Worm (Caenorhabditis elegans): ENCODE results near the gene clec-129.
A peak's percentile ranks its signal among the peaks of the same experiment; 100 is the strongest.
"Not testable (repeated sequence)": the region's sequence is repeated elsewhere in the genome, so short reads cannot be mapped to it uniquely, and the experiment has no call there.

clec-129 gene

DNA sequence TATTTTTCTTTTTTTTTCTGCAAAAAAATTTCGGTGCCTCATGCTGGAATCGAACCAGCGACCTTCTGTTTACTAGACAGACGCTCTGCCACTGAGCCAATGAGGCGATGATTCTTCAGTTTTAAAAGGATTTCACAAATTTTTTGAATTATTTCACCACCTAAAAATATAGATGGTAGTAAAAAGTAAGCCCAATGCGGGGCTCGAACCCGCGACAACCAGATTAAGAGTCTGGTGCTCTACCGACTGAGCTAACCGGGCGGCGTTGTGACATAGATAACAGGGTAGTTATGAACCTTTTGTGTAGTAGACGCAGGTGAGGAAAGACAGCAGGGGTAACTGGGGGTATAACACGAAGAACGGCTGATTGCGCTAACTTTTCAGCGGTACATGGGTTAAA is 3.7 kb upstream of the clec-129 start (continued):
- TF ChIP-seq F37B4.10 (GFP tag; IDR thresholded peaks at IDR 0.05) = 0 out of 2 replicates have a peak, but pooled peaks have one; percentile 25
- peak; percentile 61; the same call in 1 of the 2 replicates for TF ChIP-seq ceh-40 (GFP tag; IDR thresholded peaks at IDR 0.05)
- peak; percentile 30 for TF ChIP-seq tbx-9 (tag; optimal IDR thresholded peaks at IDR 0.05; ENCODE audit: borderline replicate concordance)
- TF ChIP-seq ceh-91 (GFP tag; IDR thresholded peaks at IDR 0.05) = peak; percentile 57
- not testable (repeated sequence) for TF ChIP-seq ama-1 (optimal IDR thresholded peaks at IDR 0.05); snpc-4 (GFP tag; optimal IDR thresholded peaks at IDR 0.05)
- TF ChIP-seq ama-1 (GFP tag; optimal IDR thresholded peaks at IDR 0.05) = peak; percentile 69
- TF ChIP-seq T07F8.4 (tag; optimal IDR thresholded peaks at IDR 0.05) = peak; percentile 65
- TF ChIP-seq hrde-1 (tag; optimal IDR thresholded peaks at IDR 0.05; ENCODE audit: borderline replicate concordance) = peak; percentile 68
- TF ChIP-seq bed-2 (GFP tag; IDR thresholded peaks at IDR 0.05) = peak; percentile 78
- TF ChIP-seq nfya-2 (GFP tag; IDR thresholded peaks at IDR 0.05) = 0 out of 2 replicates have a peak, but pooled peaks have one; percentile 59
- TF ChIP-seq cebp-2 (GFP tag; IDR thresholded peaks at IDR 0.05) = peak; percentile 83
- TF ChIP-seq ets-4 (GFP tag; optimal IDR thresholded peaks at IDR 0.05) = peak; percentile 22
- peak; percentile 60 for TF ChIP-seq ceh-27 (GFP tag; optimal IDR thresholded peaks at IDR 0.05)
- peak; percentile 46; the same call in 1 of the 2 replicates for TF ChIP-seq egrh-3 (GFP tag; IDR thresholded peaks at IDR 0.05)
- peak; percentile 65; the same call in 1 of the 2 replicates for TF ChIP-seq rcor-1 (GFP tag; IDR thresholded peaks at IDR 0.05)
- TF ChIP-seq repo-1 (tag; optimal IDR thresholded peaks at IDR 0.05) = peak; percentile 46
- TF ChIP-seq zim-3 (tag; optimal IDR thresholded peaks at IDR 0.05) = peak; percentile 73
- TF ChIP-seq tbp1 (GFP tag; optimal IDR thresholded peaks at IDR 0.05) = peak; percentile 98
- TF ChIP-seq rec-8 (tag; optimal IDR thresholded peaks at IDR 0.05) = peak; percentile 53 to 72
- peak; percentile 18 for TF ChIP-seq fkh-3 (tag; optimal IDR thresholded peaks at IDR 0.05)
- TF ChIP-seq attf-5 (GFP tag; optimal IDR thresholded peaks at IDR 0.05) = peak; percentile 46
- TF ChIP-seq snpc-4 (tag; optimal IDR thresholded peaks at IDR 0.05) = peak in 2 of 4 experiments; percentile 61 to 85
- TF ChIP-seq xnd-1 (tag; optimal IDR thresholded peaks at IDR 0.05) = peak; percentile 44
- TF ChIP-seq nfyb-1 (GFP tag; IDR thresholded peaks at IDR 0.05) = peak; percentile 86
- TF ChIP-seq lin-54 (GFP tag; optimal IDR thresholded peaks at IDR 0.05) = peak; percentile 55
- TF ChIP-seq hmg-20 (GFP tag; IDR thresholded peaks at IDR 0.05) = 0 out of 2 replicates have a peak, but pooled peaks have one; percentile 66
- peak; percentile 64 for TF ChIP-seq madf-10 (tag; optimal IDR thresholded peaks at IDR 0.05)
- peak; percentile 60 for TF ChIP-seq attf-6 (GFP tag; IDR thresholded peaks at IDR 0.05)
- peak; percentile 61 for TF ChIP-seq lsl-1 (GFP tag; optimal IDR thresholded peaks at IDR 0.05)
- 0 out of 2 replicates have a peak, but pooled peaks have one; percentile 38 for TF ChIP-seq Y95B8A.8 (GFP tag; IDR thresholded peaks at IDR 0.05)
- peak; percentile 83 for TF ChIP-seq snpc-3.4 (tag; optimal IDR thresholded peaks at IDR 0.05)
- peak; percentile 34 for TF ChIP-seq mxl-1 (tag; optimal IDR thresholded peaks at IDR 0.05)
- TF ChIP-seq let-607 (tag; optimal IDR thresholded peaks at IDR 0.05) = peak in 1 of 2 experiments; percentile 31
- TF ChIP-seq B0336.3 (GFP tag; IDR thresholded peaks at IDR 0.05) = peak; percentile 77
- 0 out of 2 replicates have a peak, but pooled peaks have one; percentile 18 for TF ChIP-seq nhr-120 (GFP tag; IDR thresholded peaks at IDR 0.05)
- TF ChIP-seq lir-1 (GFP tag; conservative IDR thresholded peaks at IDR 0.05) = peak; percentile 64; the same call in 1 of the 2 replicates
- TF ChIP-seq athp-1 (tag; optimal IDR thresholded peaks at IDR 0.05) = peak; percentile 81
- TF ChIP-seq him-1 (tag; optimal IDR thresholded peaks at IDR 0.05) = peak; percentile 92
- peak; percentile 97 for TF ChIP-seq lin-26 (GFP tag; IDR thresholded peaks at IDR 0.05)
- peak; percentile 56 for TF ChIP-seq F33H1.4 (GFP tag; IDR thresholded peaks at IDR 0.05)
- peak; percentile 41 for TF ChIP-seq somi-1 (GFP tag; optimal IDR thresholded peaks at IDR 0.05)
- TF ChIP-seq ekl-4 (GFP tag; IDR thresholded peaks at IDR 0.05) = peak; percentile 73; the same call in 1 of the 2 replicates
- TF ChIP-seq snpc-1.3 (tag; optimal IDR thresholded peaks at IDR 0.05; ENCODE audit: insufficient read depth) = peak; percentile 47
- TF ChIP-seq mes-4 (tag; optimal IDR thresholded peaks at IDR 0.05) = peak; percentile 70
- TF ChIP-seq chd-7 (tag; optimal IDR thresholded peaks at IDR 0.05) = peak; percentile 57
- peak; percentile 72 for TF ChIP-seq Y53G8AR.9 (GFP tag; conservative IDR thresholded peaks at IDR 0.05)
- TF ChIP-seq ceh-100 (GFP tag; IDR thresholded peaks at IDR 0.05) = peak; percentile 41
